Fruit fly (Drosophila melanogaster): ENCODE data around the gene osa.

DNA sequence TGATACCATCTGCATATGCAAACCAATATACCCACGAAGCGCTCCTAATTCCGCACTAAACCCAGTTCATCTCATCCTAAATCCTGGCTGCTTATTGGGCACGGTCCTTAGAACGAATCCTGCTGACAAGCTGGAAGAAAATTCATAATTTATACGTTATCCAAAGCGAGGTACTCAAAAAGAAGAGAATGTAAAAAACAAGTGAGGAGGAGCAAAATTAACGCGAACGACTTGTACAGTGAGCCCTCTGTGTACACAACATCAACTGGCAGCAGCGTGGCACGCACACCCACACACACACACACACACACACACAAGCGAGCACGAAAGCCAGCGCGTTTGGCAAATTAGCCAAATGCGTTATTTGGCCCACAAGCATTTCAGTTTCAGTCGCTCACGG lies 18.2 kb upstream of the osa start, which contains the start of gene TyrRII:
- TF ChIP-seq CG8159 (tag; optimal IDR thresholded peaks at IDR 0.05) (no peak), CG12605 (GFP tag; IDR thresholded peaks at IDR 0.05) (no peak), Pif1B (GFP tag; optimal IDR thresholded peaks at IDR 0.05) (no peak), D1 (tag; optimal IDR thresholded peaks at IDR 0.05) (no peak), CG32121 (GFP tag; IDR thresholded peaks at IDR 0.05) (no peak), Pif1A (GFP tag; optimal IDR thresholded peaks at IDR 0.05) (no peak), Snoo (tag; optimal IDR thresholded peaks at IDR 0.05) (no peak)

All from whole organism, pupa.